Worm (Caenorhabditis elegans) whole organism, young adult: ENCODE data around the gene ifbp-1.

Experiments used
- F55B11.4 ChIP-seq: sonication (generic microtip); optimal IDR thresholded peaks from 2 replicates; lab custom pipeline; 2016; ENCODE audit warnings: missing compliant biosample characterization, missing genetic modification characterization, borderline replicate concordance; ENCODE audit not compliant: insufficient read depth
- F57A8.1 ChIP-seq: fragments of 200-800 bp; sonication (Bioruptor generic); optimal IDR thresholded peaks from 2 replicates; lab custom pipeline; 2018; ENCODE audit warnings: mild to moderate bottlenecking, missing genetic modification characterization, moderate library complexity, missing compliant biosample characterization
- ama-1 ChIP-seq, 3 experiments: fragments of 150-350 bp in 1 of 3; sonication (generic microtip) in 2 of 3; optimal IDR thresholded peaks; 2 replicates each; lab custom pipeline; 2014 to 2018; ENCODE audit warnings: missing biosample characterization in 2 of 3, missing genetic modification characterization in 2 of 3, missing genetic modification reagents in 2 of 3
- atf-7 ChIP-seq: sonication (generic microtip); optimal IDR thresholded peaks from 2 replicates; lab custom pipeline; 2017; ENCODE audit warnings: mild to moderate bottlenecking, missing genetic modification characterization, missing compliant biosample characterization
- egl-44 ChIP-seq: fragments of 200-800 bp; sonication (Bioruptor generic); IDR thresholded peaks from 2 replicates; pipeline ENCODE4 v1.3.6; 2022; ENCODE audit warnings: missing genetic modification reagents, missing genetic modification characterization, missing compliant biosample characterization
- egrh-3 ChIP-seq: fragments of 200-800 bp; sonication (Bioruptor generic); IDR thresholded peaks from 2 replicates; pipeline ENCODE4 v1.3.6; 2022; ENCODE audit warnings: missing genetic modification reagents, missing genetic modification characterization, missing compliant biosample characterization
- lsl-1 ChIP-seq: fragments of 200-800 bp; sonication (Bioruptor generic); optimal IDR thresholded peaks from 2 replicates; lab custom pipeline; 2018; ENCODE audit warnings: mild to moderate bottlenecking, missing genetic modification characterization, moderate library complexity, missing compliant biosample characterization
- pha-4 ChIP-seq: fragments of 150-350 bp; sonication (generic microtip); optimal IDR thresholded peaks from 2 replicates; lab custom pipeline; 2014; ENCODE audit warnings: missing biosample characterization, missing genetic modification reagents, missing genetic modification characterization
- snpc-4 ChIP-seq, 5 experiments: fragments of 150-350 bp in 1 of 5; sonication (generic microtip) in 4 of 5; optimal IDR thresholded peaks; 2 replicates each; lab custom pipeline; 2014 to 2018; ENCODE audit warnings: missing genetic modification characterization in 5 of 5, missing biosample characterization in 3 of 5, antibody characterized with exemption in 2 of 5, mild to moderate bottlenecking in 2 of 5, missing compliant biosample characterization in 2 of 5, missing genotype in 2 of 5, moderate library complexity in 2 of 5, missing genetic modification reagents in 1 of 5

DNA sequence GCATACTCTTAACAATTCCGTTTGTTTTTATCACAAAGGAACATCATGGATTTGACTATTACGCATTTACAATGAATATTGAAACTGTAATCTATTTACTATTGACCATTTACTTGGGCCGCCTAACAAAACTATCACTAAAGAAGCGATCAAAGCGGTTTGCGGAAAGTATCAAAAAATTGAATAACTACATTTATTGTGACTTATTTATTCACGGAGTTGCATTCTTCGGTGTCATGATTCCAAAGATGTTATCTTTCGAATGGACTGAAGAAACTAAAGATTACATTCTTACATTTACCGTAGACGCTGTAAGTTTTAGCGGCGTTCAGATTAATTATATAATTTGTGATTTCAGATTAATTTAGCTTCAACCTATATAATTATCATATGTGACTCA lies 15.8 kb downstream of the ifbp-1 start:
- no peak for TF ChIP-seq F55B11.4 (tag; lab: Kevin White, UChicago)
- no peak for TF ChIP-seq ama-1 (optimal IDR thresholded peaks at IDR 0.05; lab: Kevin White, UChicago)
- TF ChIP-seq ama-1 (GFP tag; optimal IDR thresholded peaks at IDR 0.05; lab: Kevin White, UChicago): no peak
- no peak for TF ChIP-seq snpc-4 (GFP tag; optimal IDR thresholded peaks at IDR 0.05; lab: Kevin White, UChicago)
- TF ChIP-seq snpc-4 (tag; optimal IDR thresholded peaks at IDR 0.05; lab: Kevin White, UChicago): no peak
- no peak for TF ChIP-seq lsl-1 (GFP tag; lab: Kevin White, UChicago)
- no peak for TF ChIP-seq egl-44 (GFP tag; lab: Robert Waterston, UW)
- no peak for TF ChIP-seq F57A8.1 (GFP tag; lab: Kevin White, UChicago)
- TF ChIP-seq pha-4 (tag; lab: Kevin White, UChicago): no peak
- TF ChIP-seq atf-7 (tag; lab: Kevin White, UChicago): no peak
- no peak for TF ChIP-seq egrh-3 (GFP tag; lab: Robert Waterston, UW)
